Worm (Caenorhabditis elegans) whole organism, mixed stage, embryonic: ENCODE results near the gene twk-18.

Source experiments
- M03D4.4 ChIP-seq: sonication (generic microtip); optimal IDR thresholded peaks from 2 replicates; lab custom pipeline; 2017; ENCODE audit warnings: mild to moderate bottlenecking, missing genetic modification characterization, missing compliant biosample characterization
- blmp-1 ChIP-seq: fragments of 150-350 bp; optimal IDR thresholded peaks from 2 replicates; lab custom pipeline; 2014; ENCODE audit warnings: missing biosample characterization, missing genetic modification characterization
- ceh-43 ChIP-seq: fragments of 200-800 bp; sonication (Bioruptor generic); optimal IDR thresholded peaks from 2 replicates; lab custom pipeline; 2018; ENCODE audit warnings: mild to moderate bottlenecking, missing genetic modification characterization, moderate library complexity, missing compliant biosample characterization
- ceh-83 ChIP-seq: fragments of 200-800 bp; sonication (Bioruptor generic); optimal IDR thresholded peaks from 2 replicates; lab custom pipeline; 2018; ENCODE audit warnings: mild to moderate bottlenecking, missing genetic modification characterization, missing compliant biosample characterization
- ces-1 ChIP-seq: fragments of 150-350 bp; optimal IDR thresholded peaks from 2 replicates; lab custom pipeline; 2014; ENCODE audit warnings: missing biosample characterization, missing genetic modification reagents, missing genetic modification characterization
- cnd-1 ChIP-seq: fragments of 200-800 bp; sonication (Bioruptor generic); optimal IDR thresholded peaks from 2 replicates; lab custom pipeline; 2018; ENCODE audit warnings: mild to moderate bottlenecking, missing genetic modification characterization, missing compliant biosample characterization
- elt-1 ChIP-seq: sonication (generic microtip); optimal IDR thresholded peaks from 2 replicates; lab custom pipeline; 2017; ENCODE audit warnings: missing genetic modification characterization, mild to moderate bottlenecking, missing compliant biosample characterization, antibody characterized with exemption, moderate library complexity, borderline replicate concordance; ENCODE audit not compliant: insufficient read depth
- elt-3 ChIP-seq: fragments of 150-350 bp; optimal IDR thresholded peaks from 2 replicates; lab custom pipeline; 2014; ENCODE audit warnings: missing biosample characterization, missing genetic modification characterization
- ham-2 ChIP-seq: fragments of 200-800 bp; sonication (Bioruptor generic); optimal IDR thresholded peaks from 2 replicates; lab custom pipeline; 2018; ENCODE audit warnings: mild to moderate bottlenecking, missing genetic modification characterization, missing compliant biosample characterization
- hlh-1 ChIP-seq: fragments of 150-350 bp; optimal IDR thresholded peaks from 2 replicates; lab custom pipeline; 2014; ENCODE audit warnings: missing biosample characterization, missing genetic modification reagents, missing genetic modification characterization
- lin-13 ChIP-seq: fragments of 150-350 bp; optimal IDR thresholded peaks from 2 replicates; lab custom pipeline; 2014; ENCODE audit warnings: missing biosample characterization, missing genetic modification characterization
- lin-32 ChIP-seq: fragments of 200-800 bp; sonication (Bioruptor generic); optimal IDR thresholded peaks from 2 replicates; lab custom pipeline; 2018; ENCODE audit warnings: mild to moderate bottlenecking, missing genetic modification characterization, missing compliant biosample characterization
- lsy-2 ChIP-seq: fragments of 150-350 bp; optimal IDR thresholded peaks from 2 replicates; lab custom pipeline; 2014; ENCODE audit warnings: missing biosample characterization, missing genetic modification characterization
- mab-5 ChIP-seq: fragments of 150-350 bp; optimal IDR thresholded peaks from 2 replicates; lab custom pipeline; 2014; ENCODE audit warnings: missing biosample characterization, missing genetic modification characterization
- mls-2 ChIP-seq: sonication (generic microtip); optimal IDR thresholded peaks from 2 replicates; lab custom pipeline; 2016; ENCODE audit warnings: mild to moderate bottlenecking, missing genetic modification characterization, moderate library complexity, missing compliant biosample characterization
- nhr-12 ChIP-seq: fragments of 150-350 bp; optimal IDR thresholded peaks from 2 replicates; lab custom pipeline; 2014; ENCODE audit warnings: missing biosample characterization, missing genetic modification characterization
- nhr-2 ChIP-seq: fragments of 150-350 bp; optimal IDR thresholded peaks from 2 replicates; lab custom pipeline; 2014; ENCODE audit warnings: missing biosample characterization, missing genetic modification characterization
- nhr-237 ChIP-seq: fragments of 150-350 bp; optimal IDR thresholded peaks from 2 replicates; lab custom pipeline; 2014; ENCODE audit warnings: missing biosample characterization, missing genetic modification characterization
- nhr-28 ChIP-seq: fragments of 150-350 bp; optimal IDR thresholded peaks from 2 replicates; lab custom pipeline; 2014; ENCODE audit warnings: missing biosample characterization, missing genetic modification characterization
- nhr-76 ChIP-seq: sonication (generic microtip); optimal IDR thresholded peaks from 2 replicates; lab custom pipeline; 2017; ENCODE audit warnings: missing biosample characterization, missing genetic modification characterization
- pha-4 ChIP-seq: fragments of 150-350 bp; optimal IDR thresholded peaks from 2 replicates; lab custom pipeline; 2018; ENCODE audit warnings: missing biosample characterization, missing genetic modification reagents, missing genetic modification characterization
- sem-2 ChIP-seq: fragments of 200-800 bp; sonication (Bioruptor generic); optimal IDR thresholded peaks from 2 replicates; lab custom pipeline; 2018; ENCODE audit warnings: mild to moderate bottlenecking, missing genetic modification characterization, missing compliant biosample characterization
- snpc-4 ChIP-seq: fragments of 150-350 bp; optimal IDR thresholded peaks from 2 replicates; lab custom pipeline; 2014; ENCODE audit warnings: missing biosample characterization, missing genetic modification characterization
- sptf-1 ChIP-seq: sonication (generic microtip); optimal IDR thresholded peaks from 2 replicates; lab custom pipeline; 2017; ENCODE audit warnings: mild to moderate bottlenecking, missing genetic modification characterization, moderate library complexity, missing compliant biosample characterization
- tbx-8 ChIP-seq: fragments of 200-800 bp; sonication (Bioruptor generic); optimal IDR thresholded peaks from 2 replicates; lab custom pipeline; 2018; ENCODE audit warnings: mild to moderate bottlenecking, missing genetic modification characterization, moderate library complexity, missing compliant biosample characterization
- unc-120 ChIP-seq: sonication (generic microtip); optimal IDR thresholded peaks from 2 replicates; lab custom pipeline; 2017; ENCODE audit warnings: missing genetic modification characterization, missing compliant biosample characterization; ENCODE audit not compliant: poor library complexity, severe bottlenecking
- unc-39 ChIP-seq: fragments of 150-350 bp; optimal IDR thresholded peaks from 2 replicates; lab custom pipeline; 2014; ENCODE audit warnings: missing biosample characterization, missing genetic modification characterization
- unc-62 ChIP-seq: fragments of 150-350 bp; optimal IDR thresholded peaks from 2 replicates; lab custom pipeline; 2014; ENCODE audit warnings: missing biosample characterization, missing genetic modification reagents, missing genetic modification characterization
- zip-8 ChIP-seq: fragments of 150-350 bp; optimal IDR thresholded peaks from 2 replicates; lab custom pipeline; 2014; ENCODE audit warnings: missing biosample characterization, missing genetic modification characterization
- ztf-11 ChIP-seq: fragments of 150-350 bp; optimal IDR thresholded peaks from 2 replicates; lab custom pipeline; 2014; ENCODE audit warnings: missing biosample characterization, missing genetic modification characterization

The twk-18 gene

DNA sequence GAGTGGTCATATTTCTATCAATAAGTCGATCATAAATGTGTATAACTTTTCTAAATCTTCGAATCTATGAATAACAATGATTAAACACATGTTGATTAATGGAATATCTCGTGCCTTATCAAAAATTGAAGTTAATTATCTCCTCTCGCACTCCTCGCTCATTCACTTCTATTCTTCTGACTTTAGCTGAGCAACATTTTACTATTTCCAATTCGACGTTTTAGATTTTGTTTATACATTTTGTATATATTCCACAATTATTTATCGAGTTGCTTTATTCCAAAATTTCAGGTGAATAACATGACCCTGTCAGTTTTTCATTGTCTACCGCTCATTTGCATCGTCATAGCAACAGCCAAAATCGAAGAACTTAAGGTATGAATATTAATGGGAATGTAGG is 39.4 kb downstream of the twk-18 start, which contains the start of gene T25B6.3:
T25B6.3 (plus strand) TSS at position 301 of the 400 bp plus-strand sequence.
- no peak for TF ChIP-seq lin-13 (tag; lab: Kevin White, UChicago)
- TF ChIP-seq ztf-11 (tag; lab: Kevin White, UChicago), result no peak
- no peak for TF ChIP-seq snpc-4 (tag; lab: Kevin White, UChicago)
- no peak for TF ChIP-seq M03D4.4 (tag; lab: Kevin White, UChicago)
- no peak for TF ChIP-seq hlh-1 (tag; lab: Kevin White, UChicago)
- TF ChIP-seq zip-8 (tag; lab: Kevin White, UChicago), result no peak
- TF ChIP-seq unc-120 (tag; lab: Kevin White, UChicago), result no peak
- no peak for TF ChIP-seq nhr-76 (tag; lab: Kevin White, UChicago)
- no peak for TF ChIP-seq nhr-28 (tag; lab: Kevin White, UChicago)
- no peak for TF ChIP-seq ham-2 (GFP tag; lab: Kevin White, UChicago)
- TF ChIP-seq nhr-2 (tag; lab: Kevin White, UChicago), result no peak
- no peak for TF ChIP-seq mab-5 (tag; lab: Kevin White, UChicago)
- TF ChIP-seq sem-2 (GFP tag; lab: Kevin White, UChicago), result no peak
- no peak for TF ChIP-seq tbx-8 (GFP tag; lab: Kevin White, UChicago)
- TF ChIP-seq unc-39 (tag; lab: Kevin White, UChicago), result no peak
- no peak for TF ChIP-seq elt-3 (tag; lab: Kevin White, UChicago)
- TF ChIP-seq cnd-1 (tag; lab: Kevin White, UChicago), result no peak
- TF ChIP-seq lsy-2 (tag; lab: Kevin White, UChicago), result no peak

DNA sequence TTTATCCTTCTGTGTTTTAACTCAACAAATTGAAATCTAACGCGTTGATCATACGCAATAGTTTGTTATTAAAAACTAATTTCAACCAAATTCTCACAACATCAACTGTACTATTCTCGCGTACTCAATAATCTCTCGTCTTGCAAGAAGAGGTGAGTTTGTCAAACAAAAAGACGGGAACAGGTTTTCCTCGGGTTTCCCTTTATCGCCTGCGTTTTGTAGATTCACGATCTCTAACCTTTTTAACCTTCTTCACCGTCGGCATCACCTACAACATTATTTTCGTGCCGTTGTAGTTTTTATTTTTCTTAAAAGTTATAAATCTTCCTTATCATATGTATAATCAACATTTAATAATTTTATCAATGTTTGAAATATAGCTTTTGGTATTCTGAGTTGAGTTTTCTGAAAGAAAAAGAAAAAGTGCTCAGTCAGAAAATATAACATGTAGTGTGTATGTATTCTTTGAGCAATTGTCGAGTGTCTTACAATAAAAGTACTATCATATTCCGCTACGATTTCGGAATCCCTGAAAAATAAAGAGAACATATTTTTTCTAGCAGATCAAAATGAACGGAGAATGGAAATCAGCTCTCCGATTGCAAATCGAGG is 41.1 kb downstream of the twk-18 start, which contains the start of gene snf-12:
snf-12 (plus strand) TSS at position 562 of the 612 bp plus-strand sequence.
- TF ChIP-seq M03D4.4 (tag; lab: Kevin White, UChicago), result no peak
- TF ChIP-seq mls-2 (tag; lab: Kevin White, UChicago), result no peak
- TF ChIP-seq tbx-8 (GFP tag; lab: Kevin White, UChicago), result no peak
- TF ChIP-seq snpc-4 (tag; lab: Kevin White, UChicago), result no peak
- TF ChIP-seq unc-62 (GFP tag; lab: Kevin White, UChicago), result no peak
- TF ChIP-seq lin-13 (tag; lab: Kevin White, UChicago), result no peak
- no peak for TF ChIP-seq unc-120 (tag; lab: Kevin White, UChicago)

DNA sequence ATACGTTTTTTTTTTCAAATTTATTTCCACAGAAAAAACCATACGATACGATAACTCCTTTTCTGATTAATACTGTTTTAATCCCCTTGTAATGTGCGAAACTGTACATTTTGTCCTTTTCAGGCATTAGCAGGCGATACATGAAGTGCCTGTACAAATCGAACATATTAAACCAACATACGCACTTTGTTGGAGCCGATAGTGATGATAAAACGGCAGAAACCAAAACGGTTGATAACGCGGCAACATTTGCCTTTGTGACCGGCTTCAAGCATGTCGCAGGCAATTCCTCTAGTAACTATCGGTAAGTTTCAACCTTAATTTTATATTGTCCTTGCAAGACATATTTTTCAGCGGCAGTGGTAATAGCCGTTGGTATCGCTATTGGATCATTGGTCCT is 46.4 kb downstream of the twk-18 start, which contains the start of gene nep-22:
nep-22 (plus strand) TSS at position 245 of the 400 bp plus-strand sequence.
- no peak for TF ChIP-seq nhr-12
- no peak for TF ChIP-seq ztf-11 (tag; lab: Kevin White, UChicago)
- no peak for TF ChIP-seq nhr-237 (tag; lab: Kevin White, UChicago)
- TF ChIP-seq ham-2 (GFP tag; lab: Kevin White, UChicago), result no peak
- no peak for TF ChIP-seq blmp-1 (tag; lab: Kevin White, UChicago)
- TF ChIP-seq nhr-76 (tag; lab: Kevin White, UChicago), result no peak
- no peak for TF ChIP-seq elt-3 (tag; lab: Kevin White, UChicago)
- TF ChIP-seq lin-13 (tag; lab: Kevin White, UChicago), result no peak

DNA sequence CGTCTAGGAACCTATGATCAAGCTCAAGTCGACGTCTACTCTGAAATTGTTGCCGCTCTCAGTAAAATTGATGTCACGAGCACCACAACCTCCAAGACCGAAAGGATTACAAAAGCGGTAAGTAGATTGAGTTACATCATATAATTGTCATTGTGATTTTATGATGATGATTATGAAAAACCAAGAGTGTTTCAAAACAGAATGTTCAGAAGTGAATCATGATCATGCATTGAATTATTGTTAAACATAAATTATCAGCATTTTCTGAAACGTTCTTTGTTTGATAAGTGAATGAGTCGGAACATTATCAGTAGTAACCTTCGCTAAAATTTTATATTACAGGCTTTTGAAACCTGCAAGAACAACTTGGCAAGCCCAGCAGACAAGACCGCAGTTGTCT is 47.2 kb downstream of the twk-18 start:
- TF ChIP-seq nhr-2 (tag; lab: Kevin White, UChicago) (no peak), blmp-1 (tag; lab: Kevin White, UChicago) (no peak), snpc-4 (tag; lab: Kevin White, UChicago) (no peak), ceh-43 (GFP tag; lab: Kevin White, UChicago) (no peak), unc-39 (tag; lab: Kevin White, UChicago) (no peak), sptf-1 (tag; lab: Kevin White, UChicago) (no peak), nhr-28 (tag; lab: Kevin White, UChicago) (no peak), lin-32 (no peak), mls-2 (tag; lab: Kevin White, UChicago) (no peak), nhr-237 (tag; lab: Kevin White, UChicago) (no peak), elt-1 (no peak), tbx-8 (GFP tag; lab: Kevin White, UChicago) (no peak), ceh-83 (no peak), elt-3 (tag; lab: Kevin White, UChicago) (no peak), ces-1 (GFP tag; lab: Kevin White, UChicago) (no peak), mab-5 (tag; lab: Kevin White, UChicago) (no peak), ztf-11 (tag; lab: Kevin White, UChicago) (no peak), zip-8 (tag; lab: Kevin White, UChicago) (no peak), hlh-1 (tag; lab: Kevin White, UChicago) (no peak), pha-4 (tag; lab: Kevin White, UChicago) (no peak)
